Fruit fly (Drosophila melanogaster) whole organism, embryonic: Measurements from ENCODE around the gene CG15814.

ENCODE experiments used
- Doc3 ChIP-seq: fragments of 200-800 bp; sonication (Bioruptor generic); IDR thresholded peaks from 3 replicates; pipeline ENCODE4 v1.3.6; 2022; ENCODE audit warnings: missing biosample characterization, missing genetic modification characterization; ENCODE audit not compliant: partially characterized antibody
- croc ChIP-seq: fragments of 200-800 bp; sonication (Bioruptor generic); conservative IDR thresholded peaks from 3 replicates; pipeline ENCODE4 v1.3.6; 2022; ENCODE audit warnings: missing biosample characterization, missing genetic modification characterization
- peb ChIP-seq: fragments of 200-800 bp; sonication (Bioruptor generic); IDR thresholded peaks from 2 replicates; pipeline ENCODE4 v1.3.6; 2022; ENCODE audit warnings: missing biosample characterization, missing genetic modification characterization
- slou ChIP-seq: fragments of 200-800 bp; sonication (Bioruptor generic); optimal IDR thresholded peaks from 3 replicates; lab custom pipeline; 2016; ENCODE audit warnings: missing biosample characterization, missing genetic modification characterization

dm6 chrX:17819635-17820139, 30.5 kb downstream of the CG15814 start, which contains the start of gene CG12986:
- TF ChIP-seq slou = no peak
- no peak for TF ChIP-seq peb
- TF ChIP-seq Doc3 (GFP tag; lab: Robert Waterston, UW) = no peak
- TF ChIP-seq croc (GFP tag; lab: Robert Waterston, UW) = no peak
